Worm (Caenorhabditis elegans): ENCODE measurements around the gene C15H7.3.

C15H7.3 gene

DNA sequence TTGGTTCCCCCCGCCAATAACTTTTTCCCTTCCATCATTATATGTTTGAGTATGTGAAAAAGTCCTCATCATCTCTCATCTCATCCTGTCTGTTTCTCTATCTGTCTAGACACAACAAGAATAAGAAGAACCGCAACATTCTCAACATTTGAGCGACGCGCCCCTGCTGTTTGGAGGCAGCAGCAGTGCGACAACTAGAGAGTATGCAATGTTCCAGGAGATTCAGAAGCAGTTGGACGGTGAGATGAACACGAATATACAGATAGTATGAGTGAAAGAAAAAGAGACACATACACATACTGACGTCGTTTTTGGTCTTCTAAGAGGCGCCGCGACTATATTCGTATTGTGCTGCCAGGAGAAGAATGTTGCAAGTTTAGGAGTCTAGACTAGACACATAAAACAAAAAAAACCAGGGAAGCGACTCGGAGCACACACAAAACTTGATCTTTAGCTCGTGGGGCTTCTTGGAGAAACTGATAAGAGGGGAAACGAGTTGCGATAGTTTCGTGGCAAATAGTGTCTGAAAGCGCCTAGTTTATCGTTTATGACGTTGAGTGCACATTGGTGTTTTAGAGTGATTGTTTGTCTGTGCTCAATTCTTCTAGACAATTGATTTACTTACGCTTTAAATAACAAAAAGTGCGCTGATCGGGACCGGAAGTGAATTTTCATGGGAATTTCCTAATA lies 13.9 kb upstream of the C15H7.3 start (continued):
- TF ChIP-seq nhr-71 (tag; optimal IDR thresholded peaks at IDR 0.05) (peak; percentile 69), fkh-4 (tag; optimal IDR thresholded peaks at IDR 0.05; ENCODE audit: borderline replicate concordance) (no peak), snpc-4 (tag; optimal IDR thresholded peaks at IDR 0.05) (no peak), lsy-2 (tag; optimal IDR thresholded peaks at IDR 0.05) (peak; percentile 11 to 76), unc-86 (tag; optimal IDR thresholded peaks at IDR 0.05) (peak; percentile 37), nhr-20 (tag; optimal IDR thresholded peaks at IDR 0.05) (peak; percentile 74), mab-9 (GFP tag; IDR thresholded peaks at IDR 0.05) (no peak), ztf-4 (tag; optimal IDR thresholded peaks at IDR 0.05) (no peak), pqm-1 (tag; optimal IDR thresholded peaks at IDR 0.05) (no peak), elt-3 (tag; optimal IDR thresholded peaks at IDR 0.05) (peak in 3 of 6 experiments; percentile 0 to 19 (median 15)), hlh-4 (tag; optimal IDR thresholded peaks at IDR 0.05) (no peak)

DNA sequence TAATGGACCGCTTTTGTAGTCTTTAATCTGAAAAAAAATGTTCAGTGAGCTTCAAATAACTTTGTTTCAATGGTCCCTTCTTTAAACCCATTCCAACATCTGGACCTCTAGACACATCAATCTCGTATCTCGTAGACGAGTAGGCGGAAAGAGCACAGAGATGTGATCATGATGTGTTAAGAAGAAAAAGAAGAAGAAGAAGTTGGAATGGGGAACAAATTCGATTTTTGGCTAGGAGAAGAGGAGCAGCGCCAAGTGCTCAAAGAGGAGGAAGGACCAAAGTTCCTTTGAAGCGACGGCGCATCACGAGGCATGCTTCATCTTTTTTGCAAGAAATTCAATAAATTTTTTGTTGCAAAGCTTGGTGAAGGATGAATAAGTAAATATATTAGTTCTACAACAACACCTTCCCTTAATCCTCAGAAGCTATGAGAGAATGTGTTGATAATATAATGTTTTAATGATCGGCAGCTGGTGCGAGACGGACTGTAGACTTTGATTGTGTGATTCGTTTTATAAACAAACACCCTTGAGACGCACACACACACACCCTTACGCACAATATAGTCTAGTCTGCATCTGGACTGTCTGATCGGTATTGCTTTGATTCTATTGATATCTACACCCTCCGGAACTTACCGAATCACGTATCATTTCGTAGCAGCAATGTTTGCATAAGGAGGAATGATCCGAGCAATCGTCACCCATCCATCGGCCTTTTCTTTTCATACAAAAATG lies 12.9 kb upstream of the C15H7.3 start:
- TF ChIP-seq fkh-4 (tag; optimal IDR thresholded peaks at IDR 0.05; ENCODE audit: borderline replicate concordance) (no peak), nhr-71 (tag; optimal IDR thresholded peaks at IDR 0.05) (peak; percentile 68), fkh-10 (GFP tag; optimal IDR thresholded peaks at IDR 0.05) (peak; percentile 93), lin-14 (GFP tag; optimal IDR thresholded peaks at IDR 0.05) (peak; percentile 86), hpl-2 (GFP tag; optimal IDR thresholded peaks at IDR 0.05) (no peak), vab-15 (tag; optimal IDR thresholded peaks at IDR 0.05) (no peak), mef-2 (tag; optimal IDR thresholded peaks at IDR 0.05) (no peak), unc-98 (GFP tag; IDR thresholded peaks at IDR 0.05) (no peak), ceh-8 (GFP tag; optimal IDR thresholded peaks at IDR 0.05) (no peak), nhr-11 (tag; optimal IDR thresholded peaks at IDR 0.05) (no peak), rnt-1 (tag; optimal IDR thresholded peaks at IDR 0.05) (peak; percentile 42), Y116A8C.19 (tag; optimal IDR thresholded peaks at IDR 0.05; ENCODE audit: borderline replicate concordance) (no peak), sptf-1 (tag; optimal IDR thresholded peaks at IDR 0.05) (no peak), dsc-1 (tag; optimal IDR thresholded peaks at IDR 0.05) (peak; percentile 56), nhr-19 (GFP tag; conservative IDR thresholded peaks at IDR 0.05) (peak; percentile 48; the same call in 1 of the 2 replicates), elt-3 (tag; optimal IDR thresholded peaks at IDR 0.05) (peak in 1 of 6 experiments; percentile 10), nhr-20 (tag; optimal IDR thresholded peaks at IDR 0.05) (peak; percentile 49), ceh-82 (tag; optimal IDR thresholded peaks at IDR 0.05) (peak in 1 of 3 experiments; percentile 15), ces-1 (GFP tag; optimal IDR thresholded peaks at IDR 0.05) (peak; percentile 20)

DNA sequence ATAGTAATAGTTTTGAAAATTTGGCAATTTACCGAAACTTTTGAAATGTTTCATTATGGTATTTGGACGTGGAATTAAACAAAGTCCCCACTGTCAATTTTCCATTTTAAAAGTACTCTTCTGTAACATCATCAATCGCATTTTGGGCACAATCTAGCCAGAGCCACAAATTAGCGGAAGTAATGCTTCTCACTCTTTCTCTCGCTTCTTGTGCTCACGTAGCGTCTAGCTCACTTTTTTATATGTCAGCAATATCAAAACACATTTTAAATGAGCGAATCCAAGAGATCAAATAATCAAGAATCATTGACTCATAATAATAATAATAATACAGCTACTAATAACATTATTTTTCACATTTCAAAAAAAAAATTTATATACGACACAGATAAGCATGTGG lies 12.2 kb upstream of the C15H7.3 start:
- TF ChIP-seq hpl-2 (GFP tag; optimal IDR thresholded peaks at IDR 0.05) (no peak), lin-14 (GFP tag; optimal IDR thresholded peaks at IDR 0.05) (peak; percentile 4), ceh-82 (tag; optimal IDR thresholded peaks at IDR 0.05) (no peak), rnt-1 (tag; optimal IDR thresholded peaks at IDR 0.05) (no peak), C34B4.2 (tag; optimal IDR thresholded peaks at IDR 0.05) (no peak), ceh-90 (tag; optimal IDR thresholded peaks at IDR 0.05) (no peak), elt-3 (tag; optimal IDR thresholded peaks at IDR 0.05) (no peak), fos-1 (tag; optimal IDR thresholded peaks at IDR 0.05) (no peak), jun-1 (tag; optimal IDR thresholded peaks at IDR 0.05) (peak; percentile 6), pax-3 (tag; optimal IDR thresholded peaks at IDR 0.05) (no peak), nhr-237 (tag; optimal IDR thresholded peaks at IDR 0.05) (no peak), tbx-2 (tag; optimal IDR thresholded peaks at IDR 0.05) (no peak), egl-13 (tag; optimal IDR thresholded peaks at IDR 0.05) (peak; percentile 15), lin-15B (tag; optimal IDR thresholded peaks at IDR 0.05) (no peak), ceh-8 (GFP tag; optimal IDR thresholded peaks at IDR 0.05) (peak; percentile 12), isw-1 (GFP tag; IDR thresholded peaks at IDR 0.05) (no peak), fkh-8 (tag; optimal IDR thresholded peaks at IDR 0.05) (peak; percentile 72), xbp-1 (tag; optimal IDR thresholded peaks at IDR 0.05) (no peak), nhr-71 (tag; optimal IDR thresholded peaks at IDR 0.05) (peak; percentile 51), swsn-7 (tag; optimal IDR thresholded peaks at IDR 0.05) (no peak), lin-13 (GFP tag; optimal IDR thresholded peaks at IDR 0.05) (no peak), nhr-19 (GFP tag; conservative IDR thresholded peaks at IDR 0.05) (no peak), lin-39 (tag; optimal IDR thresholded peaks at IDR 0.05) (no peak), nhr-20 (tag; optimal IDR thresholded peaks at IDR 0.05) (no peak)

All from whole organism, L1 larva.